Fruit fly (Drosophila melanogaster): Measurements from ENCODE around the gene Zmynd10.

DNA sequence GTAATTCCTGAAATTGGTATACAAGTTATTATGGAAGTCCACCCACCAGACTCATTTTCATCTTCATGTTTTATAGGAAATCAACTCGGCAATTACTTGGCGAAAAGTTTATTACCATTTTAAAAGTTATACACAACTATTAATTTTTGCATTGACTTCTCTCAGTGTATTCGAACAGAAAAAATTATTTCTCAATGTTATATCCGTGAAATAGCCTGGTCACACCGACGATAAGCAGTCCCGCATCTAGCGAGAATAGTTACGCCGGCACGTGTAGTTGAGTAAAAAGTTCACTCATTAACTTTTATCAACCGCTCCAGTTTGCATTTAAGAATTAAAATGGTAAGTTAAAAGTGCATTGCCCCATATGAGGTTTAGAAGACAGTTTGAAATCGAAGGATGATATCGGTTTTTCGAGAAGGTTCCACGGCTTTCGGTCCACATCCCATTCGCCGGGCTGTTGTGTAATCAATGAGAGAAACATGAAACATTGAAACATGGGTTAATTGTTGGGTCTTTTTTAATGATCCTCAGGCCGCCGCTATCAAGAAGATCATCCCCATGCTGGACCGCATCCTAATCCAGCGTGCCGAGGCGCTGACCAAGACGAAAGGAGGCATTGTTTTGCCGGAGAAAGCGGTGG lies 10.3 kb downstream of the Zmynd10 start, which contains the start of gene CG11267:
- TF ChIP-seq CG8478 (optimal IDR thresholded peaks at IDR 0.05) (no peak), CTCF (optimal IDR thresholded peaks at IDR 0.05) (no peak)

Measured in S2 (cell line).